Fruit fly (Drosophila melanogaster) whole organism, prepupa: Measurements from ENCODE around the gene CG15296.
A peak's percentile ranks its signal among the peaks of the same experiment; 100 is the strongest.

Experiments used
- Blimp-1 ChIP-seq: fragments of 200-800 bp; sonication (Bioruptor generic); optimal IDR thresholded peaks from 3 replicates; lab custom pipeline; 2017; ENCODE audit warnings: missing biosample characterization, missing genetic modification characterization, mild to moderate bottlenecking, moderate library complexity, missing genetic modification reagents
- CG10631 ChIP-seq: fragments of 200-800 bp; sonication (Bioruptor generic); optimal IDR thresholded peaks from 2 replicates; lab custom pipeline; 2016; ENCODE audit warnings: missing biosample characterization, missing genetic modification characterization
- CG11294 ChIP-seq: fragments of 200-800 bp; sonication (Bioruptor generic); IDR thresholded peaks from 2 replicates; pipeline ENCODE4 v1.3.6; 2022; ENCODE audit warnings: missing biosample characterization, missing genetic modification characterization
- CG11762 ChIP-seq: fragments of 200-800 bp; sonication (Bioruptor generic); optimal IDR thresholded peaks from 3 replicates; lab custom pipeline; 2016; ENCODE audit warnings: missing biosample characterization, missing genetic modification characterization; ENCODE audit not compliant: insufficient read depth
- CG11902 ChIP-seq: fragments of 200-800 bp; sonication (Bioruptor generic); optimal IDR thresholded peaks from 3 replicates; lab custom pipeline; 2016; ENCODE audit warnings: missing biosample characterization, missing genetic modification characterization
- CG15336 ChIP-seq: fragments of 200-800 bp; sonication (Bioruptor generic); IDR thresholded peaks from 2 replicates; pipeline ENCODE4 v1.3.6; 2022; ENCODE audit warnings: missing biosample characterization, missing genetic modification characterization
- CG1621 ChIP-seq: fragments of 200-800 bp; sonication (Bioruptor generic); optimal IDR thresholded peaks from 3 replicates; lab custom pipeline; 2018; ENCODE audit warnings: missing biosample characterization, mild to moderate bottlenecking, missing genetic modification characterization
- CG16779 ChIP-seq: fragments of 200-800 bp; sonication (Bioruptor generic); optimal IDR thresholded peaks from 3 replicates; lab custom pipeline; 2017; ENCODE audit warnings: missing biosample characterization, mild to moderate bottlenecking, missing genetic modification characterization
- CG3032 ChIP-seq: fragments of 200-800 bp; optimal IDR thresholded peaks from 2 replicates; lab custom pipeline; 2019; ENCODE audit warnings: missing biosample characterization, mild to moderate bottlenecking, missing genetic modification characterization, moderate library complexity
- CG31627 ChIP-seq: fragments of 200-800 bp; sonication (Bioruptor generic); optimal IDR thresholded peaks from 3 replicates; lab custom pipeline; 2016; ENCODE audit warnings: missing biosample characterization, missing genetic modification characterization
- CG32006 ChIP-seq: fragments of 200-800 bp; sonication (Bioruptor generic); optimal IDR thresholded peaks from 3 replicates; lab custom pipeline; 2017; ENCODE audit warnings: missing biosample characterization, mild to moderate bottlenecking, missing genetic modification characterization
- CG34406 ChIP-seq: fragments of 200-800 bp; sonication (Bioruptor generic); optimal IDR thresholded peaks from 3 replicates; lab custom pipeline; 2016; ENCODE audit warnings: missing biosample characterization, missing genetic modification characterization
- CG3919 ChIP-seq: fragments of 200-800 bp; sonication (Bioruptor generic); optimal IDR thresholded peaks from 3 replicates; lab custom pipeline; 2016; ENCODE audit warnings: missing biosample characterization, missing genetic modification characterization
- CG4318 ChIP-seq: fragments of 200-800 bp; sonication (Bioruptor generic); optimal IDR thresholded peaks from 3 replicates; lab custom pipeline; 2017; ENCODE audit warnings: missing biosample characterization, mild to moderate bottlenecking, missing genetic modification characterization
- CG6276 ChIP-seq: fragments of 200-800 bp; sonication (Bioruptor generic); optimal IDR thresholded peaks from 2 replicates; lab custom pipeline; 2017; ENCODE audit warnings: missing biosample characterization, mild to moderate bottlenecking, missing genetic modification characterization
- CG6808 ChIP-seq: fragments of 200-800 bp; sonication (Bioruptor generic); optimal IDR thresholded peaks from 3 replicates; lab custom pipeline; 2017; ENCODE audit warnings: missing biosample characterization, missing genetic modification characterization, mild to moderate bottlenecking, moderate library complexity, missing genetic modification reagents
- CG6854 ChIP-seq: fragments of 200-800 bp; sonication (Bioruptor generic); optimal IDR thresholded peaks from 2 replicates; lab custom pipeline; 2017; ENCODE audit warnings: missing biosample characterization, mild to moderate bottlenecking, missing genetic modification characterization
- CG7368 ChIP-seq: fragments of 200-800 bp; sonication (Bioruptor generic); optimal IDR thresholded peaks from 3 replicates; lab custom pipeline; 2016; ENCODE audit warnings: missing biosample characterization, missing genetic modification characterization
- CG8119 ChIP-seq: fragments of 200-800 bp; sonication (Bioruptor generic); IDR thresholded peaks from 3 replicates; pipeline ENCODE4 v1.3.6; 2022; ENCODE audit warnings: missing biosample characterization, missing genetic modification characterization
- CG8319 ChIP-seq: fragments of 200-800 bp; sonication (Bioruptor generic); optimal IDR thresholded peaks from 3 replicates; lab custom pipeline; 2016; ENCODE audit warnings: missing biosample characterization, missing genetic modification characterization
- CG8632 ChIP-seq: fragments of 200-800 bp; sonication (Bioruptor generic); optimal IDR thresholded peaks from 3 replicates; lab custom pipeline; 2016; ENCODE audit warnings: missing biosample characterization, missing genetic modification characterization
- CG9139 ChIP-seq: fragments of 200-800 bp; sonication (Bioruptor generic); optimal IDR thresholded peaks from 3 replicates; lab custom pipeline; 2017; ENCODE audit warnings: missing biosample characterization, mild to moderate bottlenecking, missing genetic modification characterization
- Eip75B ChIP-seq: fragments of 200-800 bp; sonication (Bioruptor generic); optimal IDR thresholded peaks from 3 replicates; lab custom pipeline; 2016; ENCODE audit warnings: missing biosample characterization, missing genetic modification characterization
- Eip78C ChIP-seq: fragments of 200-800 bp; sonication (Bioruptor generic); peaks from one replicate; lab custom pipeline; 2016; ENCODE audit warnings: missing biosample characterization, missing genetic modification characterization
- Eip93F ChIP-seq: fragments of 200-800 bp; sonication (Bioruptor generic); optimal IDR thresholded peaks from 2 replicates; lab custom pipeline; 2016; ENCODE audit warnings: missing biosample characterization, mild to moderate bottlenecking, missing genetic modification characterization
- Ets21C ChIP-seq: fragments of 200-800 bp; sonication (Bioruptor generic); optimal IDR thresholded peaks from 3 replicates; lab custom pipeline; 2016; ENCODE audit warnings: missing biosample characterization, missing genetic modification characterization
- Ets96B ChIP-seq: fragments of 200-800 bp; optimal IDR thresholded peaks from 2 replicates; lab custom pipeline; 2019; ENCODE audit warnings: missing biosample characterization, mild to moderate bottlenecking, missing genetic modification characterization, moderate library complexity
- Hr4 ChIP-seq: fragments of 200-800 bp; sonication (Bioruptor generic); optimal IDR thresholded peaks from 3 replicates; lab custom pipeline; 2016; ENCODE audit warnings: missing biosample characterization, missing genetic modification characterization
- Lpt ChIP-seq: fragments of 200-800 bp; sonication (Bioruptor generic); optimal IDR thresholded peaks from 3 replicates; lab custom pipeline; 2016; ENCODE audit warnings: missing biosample characterization, missing genetic modification characterization
- Met ChIP-seq: fragments of 200-800 bp; sonication (Bioruptor generic); optimal IDR thresholded peaks from 3 replicates; lab custom pipeline; 2016; ENCODE audit warnings: missing biosample characterization, missing genetic modification characterization
- OdsH ChIP-seq: fragments of 200-800 bp; sonication (Bioruptor generic); optimal IDR thresholded peaks from 3 replicates; lab custom pipeline; 2016; ENCODE audit warnings: missing biosample characterization, missing genetic modification characterization
- Smox ChIP-seq: fragments of 200-800 bp; sonication (Bioruptor generic); optimal IDR thresholded peaks from 3 replicates; lab custom pipeline; 2016; ENCODE audit warnings: missing biosample characterization, missing genetic modification characterization
- Sox102F ChIP-seq: fragments of 200-800 bp; sonication (Bioruptor generic); optimal IDR thresholded peaks from 2 replicates; lab custom pipeline; 2016; ENCODE audit warnings: missing biosample characterization, mild to moderate bottlenecking, missing genetic modification characterization
- Sox15 ChIP-seq: fragments of 200-800 bp; sonication (Bioruptor generic); optimal IDR thresholded peaks from 3 replicates; lab custom pipeline; 2016; ENCODE audit warnings: missing biosample characterization, missing genetic modification characterization
- achi ChIP-seq: fragments of 200-800 bp; sonication (Bioruptor generic); optimal IDR thresholded peaks from 3 replicates; lab custom pipeline; 2016; ENCODE audit warnings: missing biosample characterization, missing genetic modification characterization
- acj6 ChIP-seq: fragments of 200-800 bp; sonication (Bioruptor generic); optimal IDR thresholded peaks from 3 replicates; lab custom pipeline; 2016; ENCODE audit warnings: missing biosample characterization, missing genetic modification characterization
- cyc ChIP-seq: fragments of 200-800 bp; sonication (Bioruptor generic); optimal IDR thresholded peaks from 3 replicates; lab custom pipeline; 2016; ENCODE audit warnings: missing biosample characterization, missing genetic modification characterization
- dac ChIP-seq: fragments of 200-800 bp; sonication (Bioruptor generic); optimal IDR thresholded peaks from 2 replicates; lab custom pipeline; 2017; ENCODE audit warnings: missing biosample characterization, mild to moderate bottlenecking, missing genetic modification characterization
- dsx ChIP-seq: fragments of 200-800 bp; optimal IDR thresholded peaks from 3 replicates; lab custom pipeline; 2019; ENCODE audit warnings: missing biosample characterization, mild to moderate bottlenecking, missing genetic modification characterization, moderate library complexity; ENCODE audit not compliant: poor library complexity, severe bottlenecking
- eg ChIP-seq: fragments of 200-800 bp; sonication (Bioruptor generic); IDR thresholded peaks from 3 replicates; pipeline ENCODE4 v1.3.6; 2022; ENCODE audit warnings: missing biosample characterization, missing genetic modification characterization
- esn ChIP-seq: fragments of 200-800 bp; sonication (Bioruptor generic); optimal IDR thresholded peaks from 2 replicates; lab custom pipeline; 2016; ENCODE audit warnings: missing biosample characterization, mild to moderate bottlenecking, missing genetic modification characterization, moderate library complexity
- fkh ChIP-seq: fragments of 200-800 bp; sonication (Bioruptor generic); optimal IDR thresholded peaks from 3 replicates; lab custom pipeline; 2017; ENCODE audit warnings: missing biosample characterization, mild to moderate bottlenecking, missing genetic modification characterization, moderate library complexity
- lz ChIP-seq: fragments of 200-800 bp; sonication (Bioruptor generic); optimal IDR thresholded peaks from 3 replicates; lab custom pipeline; 2016; ENCODE audit warnings: missing biosample characterization, missing genetic modification characterization
- net ChIP-seq: fragments of 200-800 bp; sonication (Bioruptor generic); optimal IDR thresholded peaks from 3 replicates; lab custom pipeline; 2016; ENCODE audit warnings: missing biosample characterization, missing genetic modification characterization
- pdm3 ChIP-seq: fragments of 200-800 bp; sonication (Bioruptor generic); optimal IDR thresholded peaks from 3 replicates; lab custom pipeline; 2016; ENCODE audit warnings: missing biosample characterization, missing genetic modification characterization
- salr ChIP-seq, 2 experiments: fragments of 200-800 bp; sonication (Bioruptor generic); optimal IDR thresholded peaks; 3 replicates each; lab custom pipeline; 2016 to 2018; ENCODE audit warnings: missing biosample characterization in 2 of 2, missing genetic modification characterization in 2 of 2, mild to moderate bottlenecking in 1 of 2
- svp ChIP-seq: fragments of 200-800 bp; sonication (Bioruptor generic); peaks from one replicate; lab custom pipeline; 2016; ENCODE audit warnings: missing biosample characterization, missing genetic modification characterization
- vri ChIP-seq: fragments of 200-800 bp; sonication (Bioruptor generic); optimal IDR thresholded peaks from 3 replicates; lab custom pipeline; 2016; ENCODE audit warnings: missing biosample characterization, mild to moderate bottlenecking, missing genetic modification characterization

The CG15296 gene

dm6 chrX:10581476-10581875 is 15.1 kb upstream of the CG15296 start (continued):
- TF ChIP-seq OdsH (GFP tag; lab: Kevin White, UChicago) (peak; percentile 33), CG11762 (peak; percentile 45), salr (GFP tag; optimal IDR thresholded peaks at IDR 0.05; lab: Kevin White, UChicago) (peak in 1 of 2 experiments; percentile 54), Hr4 (GFP tag; lab: Kevin White, UChicago) (peak; percentile 46), Eip93F (no peak), Met (peak; percentile 54), CG15336 (peak; percentile 47; the same call in 1 of the 2 replicates), Lpt (GFP tag; lab: Kevin White, UChicago) (peak; percentile 12)

DNA sequence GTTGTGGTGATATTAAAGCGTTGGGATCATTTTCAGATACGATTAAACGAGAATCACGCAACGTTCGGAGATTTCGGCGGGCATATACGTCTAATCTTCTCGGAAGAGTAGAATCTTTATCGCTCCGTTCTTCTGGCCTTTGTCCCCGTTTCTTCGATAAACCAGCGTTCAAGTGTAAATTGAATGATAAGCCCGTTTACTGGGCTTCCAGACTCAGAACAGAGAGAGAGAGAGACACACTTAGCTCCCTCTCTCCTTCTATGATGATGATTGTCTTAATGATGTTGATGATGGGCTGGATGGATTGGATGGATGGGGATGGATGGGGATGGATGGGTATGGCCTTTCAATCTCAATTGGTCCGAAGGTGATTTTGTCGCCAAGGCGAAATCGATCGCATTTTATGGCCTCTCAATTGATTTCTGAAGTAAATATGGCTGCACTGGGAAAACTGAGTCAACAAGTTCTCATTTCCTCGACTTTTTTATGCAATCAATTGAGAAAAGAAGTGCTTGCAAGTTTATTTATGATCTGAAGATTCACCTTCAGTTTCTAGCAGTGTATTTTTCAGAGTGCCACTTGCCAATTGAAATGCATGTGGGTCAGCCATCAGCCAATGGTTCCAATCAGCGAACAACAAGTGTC is 14.2 kb upstream of the CG15296 start:
- TF ChIP-seq Hr4 (GFP tag; lab: Kevin White, UChicago): peak; percentile 20
- TF ChIP-seq CG6854 (GFP tag; lab: Kevin White, UChicago): no peak
- no peak for TF ChIP-seq Eip93F
- peak; percentile 18 for TF ChIP-seq CG1621 (tag; lab: Kevin White, UChicago)
- no peak for TF ChIP-seq Ets21C (GFP tag; lab: Kevin White, UChicago)
- TF ChIP-seq CG11902 (GFP tag; lab: Kevin White, UChicago): no peak
- TF ChIP-seq CG8632: peak; percentile 23
- TF ChIP-seq CG3919: peak; percentile 31
- peak; percentile 38 for TF ChIP-seq Ets96B (tag; lab: Kevin White, UChicago)
- peak; percentile 43 for TF ChIP-seq CG3032 (tag; lab: Kevin White, UChicago)
- TF ChIP-seq CG7368: peak; percentile 29
- TF ChIP-seq Blimp-1 (GFP tag; lab: Kevin White, UChicago): no peak
- TF ChIP-seq CG9139 (GFP tag; lab: Kevin White, UChicago): no peak
- peak; percentile 31 for TF ChIP-seq OdsH (GFP tag; lab: Kevin White, UChicago)
- peak; percentile 15 for TF ChIP-seq dsx
- TF ChIP-seq Met: no peak
- no peak for TF ChIP-seq CG6808
- peak; percentile 38 for TF ChIP-seq acj6 (GFP tag; lab: Kevin White, UChicago)
- TF ChIP-seq Smox: peak; percentile 8
- peak; percentile 87 for TF ChIP-seq Eip78C (GFP tag; lab: Kevin White, UChicago)
- TF ChIP-seq CG10631 (GFP tag; lab: Kevin White, UChicago): peak; percentile 30
- TF ChIP-seq eg (GFP tag; lab: Robert Waterston, UW): 0 out of 3 replicates have a peak, but pooled peaks have one; percentile 12
- TF ChIP-seq lz: peak; percentile 1
- TF ChIP-seq net (GFP tag; lab: Kevin White, UChicago): peak; percentile 14
- no peak for TF ChIP-seq CG15336
- TF ChIP-seq Sox15 (GFP tag; lab: Kevin White, UChicago): no peak
- TF ChIP-seq dac: no peak
- TF ChIP-seq svp (GFP tag; lab: Kevin White, UChicago): peak; percentile 98
- TF ChIP-seq Eip75B (GFP tag; lab: Kevin White, UChicago): no peak
- no peak for TF ChIP-seq CG31627
- TF ChIP-seq CG16779: no peak
- TF ChIP-seq pdm3 (GFP tag; lab: Kevin White, UChicago): peak; percentile 34
- TF ChIP-seq CG11294 (GFP tag; lab: Robert Waterston, UW): no peak
- TF ChIP-seq CG8319 (GFP tag; lab: Kevin White, UChicago): no peak
- TF ChIP-seq cyc (GFP tag; lab: Kevin White, UChicago): no peak
- TF ChIP-seq fkh (GFP tag; lab: Kevin White, UChicago): no peak
- peak; percentile 33 for TF ChIP-seq CG34406 (GFP tag; lab: Kevin White, UChicago)
- TF ChIP-seq CG8119 (GFP tag; lab: Robert Waterston, UW): no peak
- TF ChIP-seq achi (GFP tag; lab: Kevin White, UChicago): peak; percentile 18
- TF ChIP-seq CG32006 (GFP tag; lab: Kevin White, UChicago): peak; percentile 20
- TF ChIP-seq vri (GFP tag; lab: Kevin White, UChicago): no peak
- TF ChIP-seq esn (GFP tag; lab: Kevin White, UChicago): no peak
- peak in 1 of 2 experiments; percentile 19 for TF ChIP-seq salr (GFP tag; optimal IDR thresholded peaks at IDR 0.05; lab: Kevin White, UChicago)
- TF ChIP-seq CG6276 (GFP tag; lab: Kevin White, UChicago): no peak
- TF ChIP-seq Sox102F: no peak
- no peak for TF ChIP-seq CG4318 (GFP tag; lab: Kevin White, UChicago)
